Worm (Caenorhabditis elegans) whole organism, late embryonic: Measurements from ENCODE around the gene clec-240.
A peak's percentile ranks its signal among the peaks of the same experiment; 100 is the strongest.

Experiments
- C08G9.2 ChIP-seq: sonication (generic microtip); optimal IDR thresholded peaks from 2 replicates; lab custom pipeline; 2016; ENCODE audit warnings: mild to moderate bottlenecking, missing genetic modification characterization, moderate library complexity, missing compliant biosample characterization
- ahr-1 ChIP-seq: sonication (generic microtip); optimal IDR thresholded peaks from 2 replicates; lab custom pipeline; 2016; ENCODE audit warnings: missing genetic modification characterization, missing compliant biosample characterization
- ama-1 ChIP-seq: fragments of 150-350 bp; optimal IDR thresholded peaks from 2 replicates; lab custom pipeline; 2014
- ceh-14 ChIP-seq: sonication (generic microtip); optimal IDR thresholded peaks from 2 replicates; lab custom pipeline; 2016; ENCODE audit warnings: missing genotype, missing genetic modification characterization, missing compliant biosample characterization
- ceh-18 ChIP-seq: sonication (generic microtip); optimal IDR thresholded peaks from 2 replicates; lab custom pipeline; 2016; ENCODE audit warnings: missing genetic modification characterization, missing compliant biosample characterization
- ceh-19 ChIP-seq: fragments of 200-800 bp; sonication (Bioruptor generic); optimal IDR thresholded peaks from 2 replicates; lab custom pipeline; 2018; ENCODE audit warnings: mild to moderate bottlenecking, missing genetic modification characterization, missing compliant biosample characterization
- ceh-22 ChIP-seq: sonication (generic microtip); optimal IDR thresholded peaks from 2 replicates; lab custom pipeline; 2017; ENCODE audit warnings: missing biosample characterization, missing genetic modification characterization
- ceh-24 ChIP-seq: sonication (generic microtip); optimal IDR thresholded peaks from 2 replicates; lab custom pipeline; 2016; ENCODE audit warnings: mild to moderate bottlenecking, missing genetic modification characterization, missing compliant biosample characterization
- ceh-30 ChIP-seq: fragments of 150-350 bp; optimal IDR thresholded peaks from 2 replicates; lab custom pipeline; 2014; ENCODE audit warnings: missing biosample characterization, missing genetic modification characterization
- ceh-31 ChIP-seq: sonication (generic microtip); optimal IDR thresholded peaks from 2 replicates; lab custom pipeline; 2016; ENCODE audit warnings: missing genetic modification characterization, missing compliant biosample characterization
- ceh-34 ChIP-seq: sonication (generic microtip); optimal IDR thresholded peaks from 2 replicates; lab custom pipeline; 2016; ENCODE audit warnings: mild to moderate bottlenecking, missing genetic modification characterization, missing compliant biosample characterization
- ceh-48 ChIP-seq: sonication (generic microtip); optimal IDR thresholded peaks from 2 replicates; lab custom pipeline; 2016; ENCODE audit warnings: missing genetic modification characterization, inconsistent platforms, missing compliant biosample characterization
- che-1 ChIP-seq: sonication (generic microtip); optimal IDR thresholded peaks from 2 replicates; lab custom pipeline; 2016; ENCODE audit warnings: mild to moderate bottlenecking, missing genetic modification characterization, missing compliant biosample characterization
- dve-1 ChIP-seq: sonication (generic microtip); optimal IDR thresholded peaks from 2 replicates; lab custom pipeline; 2017; ENCODE audit warnings: antibody characterized with exemption, mild to moderate bottlenecking, missing genetic modification characterization, missing compliant biosample characterization
- elt-2 ChIP-seq: sonication (generic microtip); optimal IDR thresholded peaks from 2 replicates; lab custom pipeline; 2016; ENCODE audit warnings: missing genetic modification reagents, missing genetic modification characterization, missing compliant biosample characterization
- elt-4 ChIP-seq: sonication (generic microtip); optimal IDR thresholded peaks from 2 replicates; lab custom pipeline; 2016; ENCODE audit warnings: missing genetic modification characterization, missing compliant biosample characterization
- ets-4 ChIP-seq: sonication (generic microtip); optimal IDR thresholded peaks from 2 replicates; lab custom pipeline; 2016; ENCODE audit warnings: missing genetic modification characterization, missing compliant biosample characterization
- fkh-6 ChIP-seq: sonication (generic microtip); optimal IDR thresholded peaks from 2 replicates; lab custom pipeline; 2016; ENCODE audit warnings: missing genetic modification characterization, missing compliant biosample characterization
- hlh-15 ChIP-seq: sonication (generic microtip); optimal IDR thresholded peaks from 2 replicates; lab custom pipeline; 2016; ENCODE audit warnings: missing genetic modification characterization, missing compliant biosample characterization
- hlh-8 ChIP-seq: sonication (generic microtip); optimal IDR thresholded peaks from 2 replicates; lab custom pipeline; 2016; ENCODE audit warnings: missing genotype, missing genetic modification characterization, missing compliant biosample characterization
- odd-2 ChIP-seq: sonication (generic microtip); optimal IDR thresholded peaks from 2 replicates; lab custom pipeline; 2017; ENCODE audit warnings: antibody characterized with exemption, mild to moderate bottlenecking, missing genetic modification characterization, missing compliant biosample characterization
- pat-9 ChIP-seq: fragments of 200-800 bp; sonication (Bioruptor generic); optimal IDR thresholded peaks from 2 replicates; lab custom pipeline; 2018; ENCODE audit warnings: mild to moderate bottlenecking, missing genetic modification characterization, moderate library complexity, missing compliant biosample characterization
- pax-1 ChIP-seq: fragments of 150-350 bp; optimal IDR thresholded peaks from 2 replicates; lab custom pipeline; 2014; ENCODE audit warnings: missing biosample characterization, missing genetic modification characterization
- pha-2 ChIP-seq: sonication (generic microtip); optimal IDR thresholded peaks from 2 replicates; lab custom pipeline; 2017; ENCODE audit warnings: mild to moderate bottlenecking, missing genetic modification characterization, missing compliant biosample characterization
- pha-4 ChIP-seq: fragments of 150-350 bp; optimal IDR thresholded peaks from 2 replicates; lab custom pipeline; 2018; ENCODE audit warnings: missing biosample characterization, missing genetic modification reagents, missing genetic modification characterization
- pqm-1 ChIP-seq: sonication (generic microtip); optimal IDR thresholded peaks from 2 replicates; lab custom pipeline; 2016; ENCODE audit warnings: missing genetic modification characterization, missing compliant biosample characterization
- pros-1 ChIP-seq: fragments of 150-350 bp; optimal IDR thresholded peaks from 2 replicates; lab custom pipeline; 2014; ENCODE audit warnings: missing biosample characterization, missing genetic modification reagents, missing genetic modification characterization
- sox-4 ChIP-seq: sonication (generic microtip); optimal IDR thresholded peaks from 2 replicates; lab custom pipeline; 2017; ENCODE audit warnings: mild to moderate bottlenecking, missing genetic modification characterization, inconsistent platforms, missing compliant biosample characterization
- ttx-3 ChIP-seq: sonication (generic microtip); optimal IDR thresholded peaks from 2 replicates; lab custom pipeline; 2016; ENCODE audit warnings: missing genetic modification reagents, missing genetic modification characterization, missing compliant biosample characterization
- unc-3 ChIP-seq, 2 experiments: fragments of 200-800 bp in 1 of 2; sonication (Bioruptor generic) in 1 of 2; sonication (generic microtip) in 1 of 2; conservative IDR thresholded peaks in 1 of 2; optimal IDR thresholded peaks in 1 of 2; 2 replicates each; pipeline versions ENCODE4 v1.3.6 to Lab custom; 2016 to 2022; ENCODE audit warnings: missing compliant biosample characterization in 2 of 2, missing genetic modification characterization in 2 of 2, missing genetic modification reagents in 1 of 2
- unc-55 ChIP-seq: sonication (generic microtip); optimal IDR thresholded peaks from 2 replicates; lab custom pipeline; 2017; ENCODE audit warnings: missing biosample characterization, missing genetic modification reagents, missing genetic modification characterization
- unc-86 ChIP-seq: sonication (generic microtip); optimal IDR thresholded peaks from 2 replicates; lab custom pipeline; 2016; ENCODE audit warnings: missing genetic modification characterization, missing compliant biosample characterization
- zip-5 ChIP-seq: sonication (generic microtip); optimal IDR thresholded peaks from 2 replicates; lab custom pipeline; 2016; ENCODE audit warnings: missing genetic modification characterization, missing compliant biosample characterization

The clec-240 gene

DNA sequence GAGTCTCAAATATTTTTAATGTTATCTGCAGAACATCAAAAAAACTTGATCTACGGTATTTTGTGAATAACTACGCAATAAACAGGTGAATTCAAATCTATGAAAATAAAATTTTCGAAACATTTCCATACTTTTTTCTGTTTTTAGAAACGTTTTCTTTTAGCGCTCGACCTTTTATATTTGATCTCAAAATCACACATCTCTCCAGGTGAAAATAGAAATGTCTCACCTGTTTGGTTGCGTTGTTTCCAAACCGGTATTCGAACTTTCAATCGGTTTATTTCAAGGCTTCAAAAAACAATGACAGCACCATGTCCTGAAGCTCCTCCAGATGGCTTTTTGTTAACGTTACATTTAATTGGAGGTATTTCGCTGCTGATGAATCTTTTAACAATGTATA, 8.6 kb upstream of the clec-240 start, which contains the start of gene sri-9:
TSS of gene sri-9 (plus strand) at position 301 of the 400 bp plus-strand sequence.
- TF ChIP-seq ceh-34 (tag; lab: Kevin White, UChicago), result no peak
- TF ChIP-seq pat-9 (tag; lab: Kevin White, UChicago), result no peak
- TF ChIP-seq unc-55 (GFP tag; lab: Kevin White, UChicago), result no peak
- TF ChIP-seq, all 69 proteins: peak for 0

DNA sequence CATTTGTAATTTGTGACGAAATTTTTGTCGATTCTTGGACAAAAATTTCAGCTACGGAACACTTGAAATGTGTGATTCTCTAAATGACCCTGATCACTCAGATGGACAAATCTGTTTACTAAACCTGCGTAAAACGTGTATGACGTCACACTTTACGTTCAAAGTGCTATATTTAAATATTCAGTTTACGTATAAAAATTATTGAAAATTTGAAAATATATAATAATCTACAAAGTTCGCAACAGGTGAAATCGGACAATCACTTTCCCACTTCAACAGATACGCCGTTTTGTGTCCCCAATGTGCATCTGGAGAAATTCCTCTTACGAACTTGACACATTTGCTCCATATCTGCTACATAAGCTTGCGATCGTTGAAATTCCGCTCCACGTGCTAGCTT, 4.6 kb upstream of the clec-240 start, which contains the start of gene srh-131:
TSS of gene srh-131 (plus strand) at position 301 of the 400 bp plus-strand sequence.
- TF ChIP-seq zip-5, result no peak
- no peak for TF ChIP-seq ceh-14 (tag; lab: Kevin White, UChicago)
- no peak for TF ChIP-seq ets-4 (tag; lab: Kevin White, UChicago)
- TF ChIP-seq ceh-22 (tag; lab: Kevin White, UChicago), result no peak

DNA sequence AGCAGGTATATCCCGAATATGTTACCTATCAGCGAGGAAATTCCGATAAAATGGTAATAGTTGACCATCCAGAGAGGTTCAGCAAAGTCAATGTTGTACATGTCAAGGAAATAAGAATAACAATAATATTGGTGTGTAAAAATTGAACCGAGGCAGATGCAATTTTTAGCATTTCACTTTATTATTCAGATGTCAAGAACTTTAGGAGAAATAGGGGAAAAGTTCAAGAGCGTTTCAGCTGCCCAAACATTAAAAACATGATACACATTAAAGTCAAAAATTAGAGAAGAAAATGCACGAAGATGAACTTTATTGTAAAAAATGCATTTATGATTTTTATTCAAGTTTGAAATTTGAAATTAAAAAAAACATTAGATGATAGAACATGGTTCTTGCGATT, 1.5 kb upstream of the clec-240 start, which contains the start of gene sri-69:
TSS of gene sri-69 (minus strand) at position 101 of the 400 bp plus-strand sequence.
- no peak for TF ChIP-seq dve-1 (tag; lab: Kevin White, UChicago)
- no peak for TF ChIP-seq ceh-31
- TF ChIP-seq elt-2 (tag; lab: Kevin White, UChicago), result no peak
- TF ChIP-seq ceh-30 (tag; lab: Kevin White, UChicago), result no peak
- no peak for TF ChIP-seq fkh-6 (tag; lab: Kevin White, UChicago)
- TF ChIP-seq pha-4 (tag; lab: Kevin White, UChicago), result no peak
- TF ChIP-seq unc-55 (GFP tag; lab: Kevin White, UChicago), result no peak
- no peak for TF ChIP-seq ahr-1 (tag; lab: Kevin White, UChicago)
- TF ChIP-seq ceh-48, result no peak

DNA sequence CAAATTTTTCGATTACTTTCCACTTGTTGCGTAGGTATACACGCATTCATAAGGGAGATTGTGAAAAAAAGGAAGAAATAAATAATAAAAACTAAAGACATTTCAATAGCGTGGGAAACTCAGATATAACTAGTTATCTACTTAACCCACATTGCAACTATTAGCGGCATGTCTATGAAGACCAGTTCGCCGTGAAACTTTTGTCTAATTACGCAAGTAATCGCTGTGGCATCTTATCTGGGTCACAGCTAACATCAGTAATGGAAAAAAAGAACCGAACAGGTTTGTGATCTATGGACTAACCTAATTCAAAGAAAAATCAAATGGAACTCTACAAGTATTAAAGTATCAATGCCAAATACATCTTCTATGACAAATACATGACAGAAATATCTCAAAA, 3.4 kb downstream of the clec-240 start, which contains the start of gene clec-241:
TSS of gene clec-241 (minus strand) at position 101 of the 400 bp plus-strand sequence.
- TF ChIP-seq pha-4 (tag; lab: Kevin White, UChicago), result no peak
- TF ChIP-seq pqm-1 (tag; lab: Kevin White, UChicago), result no peak
- TF ChIP-seq ceh-24, result no peak
- TF ChIP-seq pha-2, result no peak

DNA sequence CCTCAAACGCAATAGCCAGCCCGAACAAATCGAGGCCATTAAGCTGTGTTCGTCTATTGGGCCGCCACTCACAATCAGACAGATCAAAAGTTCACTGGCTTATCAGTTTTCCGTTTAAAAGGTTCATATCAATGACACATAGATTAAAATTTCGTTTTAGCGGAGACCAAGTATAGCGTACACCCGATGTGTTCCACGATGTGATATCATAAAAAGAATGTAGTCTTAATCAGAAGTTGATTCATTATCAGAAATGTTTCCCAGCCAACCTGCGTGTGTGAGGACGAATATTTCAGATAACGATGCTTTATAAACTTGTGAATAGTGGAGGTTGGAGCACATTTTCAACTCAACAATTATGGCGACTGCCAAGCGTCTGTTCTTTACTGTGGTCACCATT, 4.2 kb downstream of the clec-240 start, which contains the start of gene clc-13:
TSS of gene clc-13 (plus strand) at position 359 of the 400 bp plus-strand sequence.
- TF ChIP-seq elt-2 (tag; lab: Kevin White, UChicago) (peak; percentile 89), hlh-8 (tag; lab: Kevin White, UChicago) (no peak)

DNA sequence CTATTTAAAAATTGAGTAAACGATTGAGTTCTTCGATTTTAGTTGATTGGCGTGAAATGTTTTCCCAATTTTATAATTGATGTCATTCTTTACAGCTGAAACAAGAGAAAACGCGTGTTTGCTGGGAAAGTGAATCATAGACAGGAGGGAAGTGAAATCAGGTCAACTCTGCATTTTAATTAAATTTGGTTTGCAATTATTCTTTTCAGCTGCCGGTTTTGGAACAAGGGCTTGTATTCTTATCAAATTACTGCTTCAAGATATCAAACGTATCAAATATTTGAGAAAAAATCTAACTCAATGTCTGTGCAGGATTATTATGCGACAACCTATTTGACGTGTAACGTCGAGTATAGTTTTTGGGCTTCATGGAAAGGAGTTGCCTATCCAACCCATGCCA, 7.0 kb downstream of the clec-240 start, which contains the start of gene srh-97:
TSS of gene srh-97 (plus strand) at position 301 of the 400 bp plus-strand sequence.
- TF ChIP-seq che-1 (tag; lab: Kevin White, UChicago) (no peak), pax-1 (tag; lab: Kevin White, UChicago) (no peak), ceh-48 (no peak), hlh-15 (tag; lab: Kevin White, UChicago) (no peak), elt-4 (tag; lab: Kevin White, UChicago) (no peak), ttx-3 (tag; lab: Kevin White, UChicago) (no peak), sox-4 (tag; lab: Kevin White, UChicago) (no peak), ama-1 (lab: Kevin White, UChicago) (no peak), unc-3 (GFP tag; conservative IDR thresholded peaks at IDR 0.05; lab: Robert Waterston, UW) (no peak), unc-3 (tag; optimal IDR thresholded peaks at IDR 0.05; lab: Kevin White, UChicago) (no peak), odd-2 (tag; lab: Kevin White, UChicago) (no peak), unc-86 (no peak), ceh-19 (GFP tag; lab: Kevin White, UChicago) (no peak), ceh-18 (no peak), ahr-1 (tag; lab: Kevin White, UChicago) (no peak), pros-1 (tag; lab: Kevin White, UChicago) (no peak), C08G9.2 (tag; lab: Kevin White, UChicago) (no peak)
